Fruit fly (Drosophila melanogaster): ENCODE measurements around the gene TTLL4B.
A peak's percentile ranks its signal among the peaks of the same experiment; 100 is the strongest.

Gene TTLL4B

DNA sequence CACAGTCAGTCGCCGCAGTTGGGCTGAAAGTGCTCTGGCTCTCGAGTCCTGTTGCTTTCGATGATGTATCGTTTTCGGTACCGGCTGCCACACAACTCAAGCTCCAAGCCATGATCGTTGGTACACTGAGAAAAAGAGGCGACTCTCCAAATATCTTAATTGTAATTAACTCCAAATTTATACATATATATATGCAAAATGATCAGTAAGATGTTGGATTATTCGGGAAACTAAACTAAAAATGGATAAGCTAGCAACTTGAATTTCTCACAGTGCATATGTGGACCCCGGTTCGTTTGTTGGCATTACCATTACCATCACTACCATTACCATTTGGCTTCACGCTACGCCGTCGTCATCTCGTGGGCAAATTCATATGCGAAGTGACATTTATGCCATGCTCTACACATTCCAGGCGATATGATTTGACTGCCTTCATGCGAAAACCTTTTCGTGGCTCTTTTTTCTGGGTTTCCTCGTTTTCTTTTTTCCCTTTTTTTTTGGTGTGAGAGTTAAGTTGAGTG, 8.9 kb upstream of the TTLL4B start:
- peak; percentile 5 for TF ChIP-seq Sp1 (GFP tag; optimal IDR thresholded peaks at IDR 0.05)
- TF ChIP-seq h (GFP tag; optimal IDR thresholded peaks at IDR 0.05): peak; percentile 22
- TF ChIP-seq rgr (GFP tag; optimal IDR thresholded peaks at IDR 0.05): peak; percentile 6
- no peak for TF ChIP-seq Myc (optimal IDR thresholded peaks at IDR 0.05)
- TF ChIP-seq dl (GFP tag; optimal IDR thresholded peaks at IDR 0.05; ENCODE audit: insufficient read depth in 1 of 2, partially characterized antibody in 2 of 2): no peak
- TF ChIP-seq fru (GFP tag; optimal IDR thresholded peaks at IDR 0.05): peak; percentile 4
- TF ChIP-seq HLH106 (tag; optimal IDR thresholded peaks at IDR 0.05): peak; percentile 27
- TF ChIP-seq ey (GFP tag; optimal IDR thresholded peaks at IDR 0.05): peak; percentile 6
- no peak for TF ChIP-seq lola (GFP tag; optimal IDR thresholded peaks at IDR 0.05)
- TF ChIP-seq foxo (GFP tag; optimal IDR thresholded peaks at IDR 0.05): peak in 1 of 2 experiments; percentile 14

- TF ChIP-seq br (GFP tag; optimal IDR thresholded peaks at IDR 0.05) (no peak), rgr (GFP tag; optimal IDR thresholded peaks at IDR 0.05) (no peak), lola (GFP tag; optimal IDR thresholded peaks at IDR 0.05) (no peak), dl (GFP tag; optimal IDR thresholded peaks at IDR 0.05; ENCODE audit: insufficient read depth in 1 of 2, partially characterized antibody in 2 of 2) (no peak), Hr83 (GFP tag; optimal IDR thresholded peaks at IDR 0.05; ENCODE audit: poor library complexity, severe bottlenecking) (no peak), Dfd (GFP tag; optimal IDR thresholded peaks at IDR 0.05) (no peak), Hnf4 (GFP tag; optimal IDR thresholded peaks at IDR 0.05) (no peak), jim (GFP tag; optimal IDR thresholded peaks at IDR 0.05) (no peak), HLH106 (tag; optimal IDR thresholded peaks at IDR 0.05) (no peak), N (GFP tag; optimal IDR thresholded peaks at IDR 0.05) (no peak), Myc (optimal IDR thresholded peaks at IDR 0.05) (no peak), woc (GFP tag; optimal IDR thresholded peaks at IDR 0.05) (no peak), pan (optimal IDR thresholded peaks at IDR 0.05) (no peak), Sp1 (GFP tag; optimal IDR thresholded peaks at IDR 0.05) (no peak), GATAd (GFP tag; optimal IDR thresholded peaks at IDR 0.05) (no peak), sage (GFP tag; optimal IDR thresholded peaks at IDR 0.05) (no peak)
Measured at dm6 chr2L:3855528-3856189, 6.8 kb upstream of the TTLL4B start.

DNA sequence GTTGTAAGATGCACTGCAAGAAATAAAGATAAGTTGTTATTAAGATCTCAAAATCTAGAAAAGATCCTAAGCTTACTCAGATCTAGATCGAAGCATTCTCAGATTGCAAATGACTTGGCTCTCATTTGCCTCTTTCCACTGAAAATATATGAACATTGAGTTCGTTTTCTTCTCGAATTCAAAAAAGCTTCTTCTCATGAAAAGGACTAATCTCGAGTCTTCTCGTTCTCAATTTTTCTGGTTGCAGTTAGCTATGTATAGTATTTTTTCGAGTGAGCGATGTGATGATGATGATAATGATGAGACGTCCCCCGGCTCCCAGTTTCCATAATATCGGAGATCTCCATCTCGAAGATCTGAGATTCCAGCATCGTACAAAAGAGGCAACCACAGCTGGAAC, 6.1 kb upstream of the TTLL4B start:
- TF ChIP-seq br (GFP tag; optimal IDR thresholded peaks at IDR 0.05) (peak; percentile 29), foxo (GFP tag; optimal IDR thresholded peaks at IDR 0.05) (peak in 1 of 2 experiments; percentile 31), HLH106 (tag; optimal IDR thresholded peaks at IDR 0.05) (peak; percentile 31), dsf (GFP tag; optimal IDR thresholded peaks at IDR 0.05; ENCODE audit: borderline replicate concordance) (no peak), Sp1 (GFP tag; optimal IDR thresholded peaks at IDR 0.05) (peak; percentile 2), rgr (GFP tag; optimal IDR thresholded peaks at IDR 0.05) (no peak), woc (GFP tag; optimal IDR thresholded peaks at IDR 0.05) (peak; percentile 30), CG9705 (GFP tag; optimal IDR thresholded peaks at IDR 0.05) (no peak), Mio (GFP tag; optimal IDR thresholded peaks at IDR 0.05) (no peak), h (GFP tag; optimal IDR thresholded peaks at IDR 0.05) (peak; percentile 21), fru (GFP tag; optimal IDR thresholded peaks at IDR 0.05) (peak; percentile 39), Hnf4 (GFP tag; optimal IDR thresholded peaks at IDR 0.05) (no peak)

DNA sequence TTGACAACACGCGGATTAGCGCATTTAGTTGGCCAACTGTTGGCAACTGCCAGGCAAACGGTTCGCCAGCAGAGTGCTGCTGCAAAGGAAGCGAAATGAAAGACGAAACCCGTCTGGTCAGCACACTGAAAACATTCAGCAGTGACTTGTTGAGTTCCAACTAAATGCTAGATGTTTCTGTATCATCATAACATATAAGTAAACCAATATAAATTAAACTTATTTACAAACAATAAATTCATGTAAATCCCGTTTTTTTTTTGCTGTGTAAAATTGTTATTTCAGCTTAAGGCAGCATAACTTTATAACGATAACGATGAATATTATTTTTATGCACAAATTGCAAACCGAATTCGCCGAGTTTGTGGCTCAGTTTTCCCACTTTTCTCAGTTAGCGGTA, 4.3 kb upstream of the TTLL4B start:
- no peak for TF ChIP-seq Hr78 (GFP tag; optimal IDR thresholded peaks at IDR 0.05)
- no peak for TF ChIP-seq N (GFP tag; optimal IDR thresholded peaks at IDR 0.05)
- no peak for TF ChIP-seq Dif (GFP tag; optimal IDR thresholded peaks at IDR 0.05; ENCODE audit: partially characterized antibody)
- no peak for TF ChIP-seq dl (GFP tag; optimal IDR thresholded peaks at IDR 0.05; ENCODE audit: insufficient read depth in 1 of 2, partially characterized antibody in 2 of 2)
- TF ChIP-seq fru (GFP tag; optimal IDR thresholded peaks at IDR 0.05): peak; percentile 53
- TF ChIP-seq dmrt93B (GFP tag; optimal IDR thresholded peaks at IDR 0.05): no peak
- TF ChIP-seq tai (GFP tag; optimal IDR thresholded peaks at IDR 0.05): peak; percentile 29
- no peak for TF ChIP-seq CG9705 (GFP tag; optimal IDR thresholded peaks at IDR 0.05)
- peak; percentile 59 for TF ChIP-seq h (GFP tag; optimal IDR thresholded peaks at IDR 0.05)
- peak; percentile 14 for TF ChIP-seq HLH106 (tag; optimal IDR thresholded peaks at IDR 0.05)
- TF ChIP-seq pan (optimal IDR thresholded peaks at IDR 0.05): no peak
- TF ChIP-seq Vsx2 (GFP tag; optimal IDR thresholded peaks at IDR 0.05; ENCODE audit: partially characterized antibody): no peak
- TF ChIP-seq Jra (GFP tag; optimal IDR thresholded peaks at IDR 0.05): no peak
- TF ChIP-seq CG32264 (GFP tag; optimal IDR thresholded peaks at IDR 0.05): no peak
- TF ChIP-seq br (GFP tag; optimal IDR thresholded peaks at IDR 0.05): peak; percentile 4
- TF ChIP-seq sage (GFP tag; optimal IDR thresholded peaks at IDR 0.05): peak; percentile 10
- no peak for TF ChIP-seq dsf (GFP tag; optimal IDR thresholded peaks at IDR 0.05; ENCODE audit: borderline replicate concordance)
- no peak for TF ChIP-seq woc (GFP tag; optimal IDR thresholded peaks at IDR 0.05)
- TF ChIP-seq psq (GFP tag; optimal IDR thresholded peaks at IDR 0.05): peak; percentile 22
- TF ChIP-seq lola (GFP tag; optimal IDR thresholded peaks at IDR 0.05): no peak
- TF ChIP-seq GATAd (GFP tag; optimal IDR thresholded peaks at IDR 0.05): no peak
- TF ChIP-seq CrebA (GFP tag; optimal IDR thresholded peaks at IDR 0.05; ENCODE audit: borderline replicate concordance): no peak
- TF ChIP-seq Dfd (GFP tag; optimal IDR thresholded peaks at IDR 0.05): no peak
- no peak for TF ChIP-seq sv (GFP tag; optimal IDR thresholded peaks at IDR 0.05)
- TF ChIP-seq Rel (GFP tag; optimal IDR thresholded peaks at IDR 0.05): no peak
- no peak for TF ChIP-seq Rel (tag; optimal IDR thresholded peaks at IDR 0.05)
- no peak for TF ChIP-seq Abd-B (GFP tag; optimal IDR thresholded peaks at IDR 0.05)
- peak; percentile 49 for TF ChIP-seq rgr (GFP tag; optimal IDR thresholded peaks at IDR 0.05)
- TF ChIP-seq Sp1 (GFP tag; optimal IDR thresholded peaks at IDR 0.05): peak; percentile 34
- TF ChIP-seq usp (GFP tag; optimal IDR thresholded peaks at IDR 0.05): no peak
- peak; percentile 45 for TF ChIP-seq ey (GFP tag; optimal IDR thresholded peaks at IDR 0.05)
- TF ChIP-seq Hr83 (GFP tag; optimal IDR thresholded peaks at IDR 0.05; ENCODE audit: poor library complexity, severe bottlenecking): no peak
- TF ChIP-seq jim (GFP tag; optimal IDR thresholded peaks at IDR 0.05): no peak
- peak in 1 of 2 experiments; percentile 50 for TF ChIP-seq foxo (GFP tag; optimal IDR thresholded peaks at IDR 0.05)
- no peak for TF ChIP-seq Myc (optimal IDR thresholded peaks at IDR 0.05)
- TF ChIP-seq Hnf4 (GFP tag; optimal IDR thresholded peaks at IDR 0.05): peak; percentile 20
- no peak for TF ChIP-seq Mio (GFP tag; optimal IDR thresholded peaks at IDR 0.05)

Data from whole organism, wandering third instar larva.